Fruit fly (Drosophila melanogaster) whole organism, embryonic: ENCODE results near the gene Polr3F.

ENCODE experiments used
- B-H1 ChIP-seq: fragments of 200-800 bp; sonication (Bioruptor generic); IDR thresholded peaks from 3 replicates; pipeline ENCODE4 v1.3.6; 2022; ENCODE audit warnings: missing biosample characterization, missing genetic modification characterization
- CG1024 ChIP-seq: fragments of 200-800 bp; sonication (Bioruptor generic); IDR thresholded peaks from 2 replicates; pipeline ENCODE4 v1.3.6; 2022; ENCODE audit warnings: missing biosample characterization, missing genetic modification characterization
- CG11247 ChIP-seq: fragments of 200-800 bp; sonication (Bioruptor generic); IDR thresholded peaks from 2 replicates; pipeline ENCODE4 v1.3.6; 2022; ENCODE audit warnings: missing biosample characterization, missing genetic modification characterization
- CG12071 ChIP-seq: fragments of 200-800 bp; sonication (Bioruptor generic); optimal IDR thresholded peaks from 3 replicates; lab custom pipeline; 2018; ENCODE audit warnings: missing biosample characterization, mild to moderate bottlenecking, missing genetic modification characterization
- CG13296 ChIP-seq: fragments of 200-800 bp; sonication (Bioruptor generic); optimal IDR thresholded peaks from 3 replicates; lab custom pipeline; 2018; ENCODE audit warnings: missing biosample characterization, mild to moderate bottlenecking, missing genetic modification characterization
- CG13624 ChIP-seq: fragments of 200-800 bp; sonication (Bioruptor generic); optimal IDR thresholded peaks from 2 replicates; lab custom pipeline; 2016; ENCODE audit warnings: missing biosample characterization, missing genetic modification characterization
- CG18011 ChIP-seq: fragments of 200-800 bp; sonication (Bioruptor generic); optimal IDR thresholded peaks from 2 replicates; lab custom pipeline; 2017; ENCODE audit warnings: missing biosample characterization, missing genetic modification characterization, mild to moderate bottlenecking, moderate library complexity, missing genotype
- CG2120 ChIP-seq: fragments of 200-800 bp; sonication (Bioruptor generic); optimal IDR thresholded peaks from 3 replicates; lab custom pipeline; 2016; ENCODE audit warnings: missing biosample characterization, missing genetic modification characterization
- CG2889 ChIP-seq: fragments of 200-800 bp; sonication (Bioruptor generic); IDR thresholded peaks from 3 replicates; pipeline ENCODE4 v1.3.6; 2022; ENCODE audit warnings: missing biosample characterization, missing genetic modification characterization
- CG30431 ChIP-seq: fragments of 200-800 bp; sonication (Bioruptor generic); optimal IDR thresholded peaks from 2 replicates; lab custom pipeline; 2017; ENCODE audit warnings: missing biosample characterization, missing genetic modification characterization
- CG3065 ChIP-seq: fragments of 200-800 bp; sonication (Bioruptor generic); optimal IDR thresholded peaks from 2 replicates; lab custom pipeline; 2016; ENCODE audit warnings: missing biosample characterization, missing genetic modification characterization
- CG4617 ChIP-seq: fragments of 200-800 bp; sonication (Bioruptor generic); optimal IDR thresholded peaks from 3 replicates; lab custom pipeline; 2016; ENCODE audit warnings: missing biosample characterization, missing genetic modification characterization, borderline replicate concordance
- CG4730 ChIP-seq: fragments of 200-800 bp; sonication (Bioruptor generic); IDR thresholded peaks from 2 replicates; pipeline ENCODE4 v1.3.6; 2022; ENCODE audit warnings: missing biosample characterization, missing genetic modification characterization
- CG6813 ChIP-seq: fragments of 200-800 bp; sonication (Bioruptor generic); optimal IDR thresholded peaks from 2 replicates; lab custom pipeline; 2017; ENCODE audit warnings: missing biosample characterization, missing genetic modification characterization, mild to moderate bottlenecking, moderate library complexity, missing genetic modification reagents
- CG9817 ChIP-seq: fragments of 200-800 bp; sonication (Bioruptor generic); optimal IDR thresholded peaks from 2 replicates; lab custom pipeline; 2018; ENCODE audit warnings: missing biosample characterization, mild to moderate bottlenecking, missing genetic modification characterization, moderate library complexity
- D ChIP-seq, 2 experiments: fragments of 200-800 bp in 1 of 2; fragments of >200 bp in 1 of 2; sonication (Bioruptor generic) in 1 of 2; optimal IDR thresholded peaks; 2 replicates in 1 of 2; 3 replicates in 1 of 2; lab custom pipeline; 2017; ENCODE audit warnings: mild to moderate bottlenecking in 1 of 2, missing biosample characterization in 1 of 2, missing genetic modification characterization in 1 of 2, missing genetic modification reagents in 1 of 2
- D19A ChIP-seq: fragments of 200-800 bp; optimal IDR thresholded peaks from 3 replicates; lab custom pipeline; 2019; ENCODE audit warnings: missing biosample characterization, mild to moderate bottlenecking, missing genetic modification characterization, moderate library complexity
- Dip2 ChIP-seq: fragments of 200-800 bp; sonication (Bioruptor generic); IDR thresholded peaks from 2 replicates; pipeline ENCODE4 v1.3.6; 2022; ENCODE audit warnings: missing biosample characterization, missing genetic modification characterization
- Gug ChIP-seq: fragments of 200-800 bp; sonication (Bioruptor generic); IDR thresholded peaks from 4 replicates; pipeline ENCODE4 v1.3.6; 2022; ENCODE audit warnings: missing biosample characterization, missing genetic modification characterization
- H15 ChIP-seq: fragments of 200-800 bp; sonication (Bioruptor generic); IDR thresholded peaks from 3 replicates; pipeline ENCODE4 v1.3.6; 2022; ENCODE audit warnings: missing biosample characterization, missing genetic modification characterization
- HLH3B ChIP-seq: fragments of 200-800 bp; sonication (Bioruptor generic); IDR thresholded peaks from 2 replicates; pipeline ENCODE4 v1.3.6; 2022; ENCODE audit warnings: missing biosample characterization, missing genetic modification characterization
- Hand ChIP-seq: fragments of 200-800 bp; sonication (Bioruptor generic); optimal IDR thresholded peaks from 2 replicates; lab custom pipeline; 2017; ENCODE audit warnings: mild to moderate bottlenecking, missing biosample characterization, missing genetic modification reagents, missing genetic modification characterization
- Hey ChIP-seq: fragments of 200-800 bp; sonication (Bioruptor generic); optimal IDR thresholded peaks from 3 replicates; lab custom pipeline; 2018; ENCODE audit warnings: missing biosample characterization, mild to moderate bottlenecking, missing genetic modification characterization
- Jarid2 ChIP-seq: fragments of 200-800 bp; sonication (Bioruptor generic); optimal IDR thresholded peaks from 3 replicates; lab custom pipeline; 2017; ENCODE audit warnings: mild to moderate bottlenecking, missing biosample characterization, missing genetic modification reagents, missing genetic modification characterization
- Oaz ChIP-seq: fragments of 200-800 bp; sonication (Bioruptor generic); IDR thresholded peaks from 2 replicates; pipeline ENCODE4 v1.3.6; 2022; ENCODE audit warnings: missing biosample characterization, missing genetic modification characterization
- Oli ChIP-seq: fragments of 200-800 bp; sonication (Bioruptor generic); optimal IDR thresholded peaks from 2 replicates; lab custom pipeline; 2018; ENCODE audit warnings: missing biosample characterization, mild to moderate bottlenecking, missing genetic modification characterization, moderate library complexity
- Opbp ChIP-seq: fragments of 200-800 bp; sonication (Bioruptor generic); IDR thresholded peaks from 3 replicates; pipeline ENCODE4 v1.3.6; 2022; ENCODE audit warnings: missing biosample characterization, missing genetic modification characterization; ENCODE audit not compliant: partially characterized antibody
- Pdp1 ChIP-seq, 2 experiments: fragments of 200-800 bp; sonication (Bioruptor generic); optimal IDR thresholded peaks; 3 replicates each; lab custom pipeline; 2016; ENCODE audit warnings: missing biosample characterization in 2 of 2, missing genetic modification characterization in 2 of 2, mild to moderate bottlenecking in 1 of 2, moderate library complexity in 1 of 2
- Sin3A ChIP-seq: fragments of >200 bp; optimal IDR thresholded peaks from 2 replicates; lab custom pipeline; 2018
- Six4 ChIP-seq: fragments of 200-800 bp; sonication (Bioruptor generic); optimal IDR thresholded peaks from 2 replicates; lab custom pipeline; 2016; ENCODE audit warnings: missing biosample characterization, missing genetic modification characterization
- Ssrp ChIP-seq: fragments of 200-800 bp; sonication (Bioruptor generic); optimal IDR thresholded peaks from 2 replicates; lab custom pipeline; 2018; ENCODE audit warnings: missing biosample characterization, mild to moderate bottlenecking, missing genetic modification characterization, moderate library complexity
- Usf ChIP-seq: fragments of 200-800 bp; sonication (Bioruptor generic); optimal IDR thresholded peaks from 2 replicates; lab custom pipeline; 2017; ENCODE audit warnings: missing genotype, missing biosample characterization, missing genetic modification characterization
- az2 ChIP-seq: fragments of 200-800 bp; sonication (Bioruptor generic); optimal IDR thresholded peaks from 3 replicates; lab custom pipeline; 2016; ENCODE audit warnings: missing biosample characterization, missing genetic modification characterization
- bcd ChIP-seq: fragments of 200-800 bp; sonication (Bioruptor generic); optimal IDR thresholded peaks from 2 replicates; lab custom pipeline; 2017; ENCODE audit warnings: missing biosample characterization, mild to moderate bottlenecking, missing genetic modification characterization
- bsh ChIP-seq, 2 experiments: fragments of 200-800 bp; sonication (Bioruptor generic); optimal IDR thresholded peaks; 2 replicates each; lab custom pipeline; 2017 to 2018; ENCODE audit warnings: mild to moderate bottlenecking in 2 of 2, missing biosample characterization in 2 of 2, missing genetic modification characterization in 2 of 2, moderate library complexity in 1 of 2
- chn ChIP-seq: fragments of 200-800 bp; sonication (Bioruptor generic); optimal IDR thresholded peaks from 2 replicates; lab custom pipeline; 2016; ENCODE audit warnings: missing biosample characterization, missing genetic modification characterization
- crp ChIP-seq, 2 experiments: fragments of 200-800 bp; sonication (Bioruptor generic); optimal IDR thresholded peaks; 2 replicates in 1 of 2; 3 replicates in 1 of 2; lab custom pipeline; 2017; ENCODE audit warnings: missing biosample characterization in 2 of 2, missing genetic modification characterization in 2 of 2, mild to moderate bottlenecking in 1 of 2, moderate library complexity in 1 of 2
- dysf ChIP-seq: fragments of 200-800 bp; sonication (Bioruptor generic); IDR thresholded peaks from 3 replicates; pipeline ENCODE4 v1.3.6; 2022; ENCODE audit warnings: missing biosample characterization, missing genetic modification characterization
- eyg ChIP-seq: fragments of 200-800 bp; sonication (Bioruptor generic); optimal IDR thresholded peaks from 3 replicates; lab custom pipeline; 2016; ENCODE audit warnings: missing biosample characterization, missing genetic modification characterization
- gsb-n ChIP-seq: fragments of 200-800 bp; sonication (Bioruptor generic); optimal IDR thresholded peaks from 3 replicates; lab custom pipeline; 2018; ENCODE audit warnings: missing biosample characterization, mild to moderate bottlenecking, missing genetic modification characterization
- her ChIP-seq: fragments of 200-800 bp; sonication (Bioruptor generic); optimal IDR thresholded peaks from 2 replicates; lab custom pipeline; 2016; ENCODE audit warnings: missing biosample characterization, missing genetic modification characterization
- jing ChIP-seq: fragments of 200-800 bp; sonication (Bioruptor generic); optimal IDR thresholded peaks from 2 replicates; lab custom pipeline; 2018; ENCODE audit warnings: missing biosample characterization, mild to moderate bottlenecking, missing genetic modification characterization
- org-1 ChIP-seq: fragments of 200-800 bp; sonication (Bioruptor generic); optimal IDR thresholded peaks from 2 replicates; lab custom pipeline; 2017; ENCODE audit warnings: missing biosample characterization, missing genetic modification characterization
- slbo ChIP-seq: fragments of 200-800 bp; sonication (Bioruptor generic); IDR thresholded peaks from 2 replicates; pipeline ENCODE4 v1.3.6; 2022; ENCODE audit warnings: missing biosample characterization, missing genetic modification characterization
- sna ChIP-seq: fragments of 200-800 bp; sonication (Bioruptor generic); IDR thresholded peaks from 2 replicates; pipeline ENCODE4 v1.3.6; 2022; ENCODE audit warnings: missing biosample characterization, missing genetic modification characterization; ENCODE audit not compliant: partially characterized antibody
- sr ChIP-seq: fragments of 200-800 bp; sonication (Bioruptor generic); IDR thresholded peaks from 3 replicates; pipeline ENCODE4 v1.3.6; 2022; ENCODE audit warnings: missing biosample characterization, missing genetic modification characterization
- ssp ChIP-seq: fragments of 200-800 bp; sonication (Bioruptor generic); IDR thresholded peaks from 2 replicates; pipeline ENCODE4 v1.3.6; 2022; ENCODE audit warnings: missing biosample characterization, missing genetic modification characterization
- tll ChIP-seq, 2 experiments: fragments of 200-800 bp in 1 of 2; fragments of >200 bp in 1 of 2; sonication (Bioruptor generic) in 1 of 2; optimal IDR thresholded peaks; 2 replicates each; lab custom pipeline; 2017 to 2019; ENCODE audit warnings: missing biosample characterization in 2 of 2, missing genetic modification characterization in 2 of 2, mild to moderate bottlenecking in 1 of 2, moderate library complexity in 1 of 2
- trh ChIP-seq: fragments of 200-800 bp; sonication (Bioruptor generic); optimal IDR thresholded peaks from 2 replicates; lab custom pipeline; 2016; ENCODE audit warnings: missing biosample characterization, missing genetic modification characterization
- wor ChIP-seq: fragments of 200-800 bp; sonication (Bioruptor generic); IDR thresholded peaks from 2 replicates; pipeline ENCODE4 v1.3.6; 2022; ENCODE audit warnings: missing biosample characterization, missing genetic modification characterization

Polr3F gene

DNA sequence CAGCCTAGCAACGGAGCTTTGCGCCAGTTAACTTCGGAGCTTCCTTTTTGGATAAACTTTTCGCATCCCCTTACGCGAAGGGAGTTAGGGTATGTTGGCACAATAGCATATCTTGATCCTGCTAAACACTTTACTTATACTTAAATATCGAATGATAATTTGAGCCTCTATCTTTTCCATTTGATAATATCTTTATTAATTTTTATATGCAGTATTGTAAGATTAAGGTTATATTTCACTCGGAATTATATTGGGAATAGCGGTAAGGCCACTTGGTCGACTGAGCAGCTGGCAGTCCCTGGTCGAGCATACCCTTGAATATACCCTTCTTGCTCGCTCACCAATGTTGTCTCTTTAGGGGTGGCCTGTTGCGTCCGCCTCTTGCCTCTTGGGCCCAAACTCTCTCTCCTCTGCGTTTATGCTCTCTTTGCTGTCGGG, 1.6 kb upstream of the Polr3F start (continued):
- TF ChIP-seq CG9817 (tag; lab: Kevin White, UChicago) (peak; percentile 60), wor (GFP tag; lab: Robert Waterston, UW) (peak; percentile 51), CG2889 (GFP tag; lab: Robert Waterston, UW) (peak; percentile 74), Oli (tag; lab: Kevin White, UChicago) (peak; percentile 61), Jarid2 (GFP tag; lab: Kevin White, UChicago) (peak; percentile 37), CG13296 (GFP tag; lab: Kevin White, UChicago) (peak; percentile 59), CG13624 (GFP tag; lab: Kevin White, UChicago) (peak; percentile 12), CG1024 (peak; percentile 49), slbo (GFP tag; lab: Robert Waterston, UW) (peak; percentile 92), Dip2 (GFP tag; lab: Robert Waterston, UW) (no peak), chn (peak; percentile 32), H15 (GFP tag; lab: Robert Waterston, UW) (peak; percentile 29; the same call in 1 of the 3 replicates), D (optimal IDR thresholded peaks at IDR 0.05; lab: Kevin White, UChicago) (no peak), D (GFP tag; optimal IDR thresholded peaks at IDR 0.05; lab: Kevin White, UChicago) (peak; percentile 41), bcd (GFP tag; lab: Kevin White, UChicago) (peak; percentile 65), crp (GFP tag; optimal IDR thresholded peaks at IDR 0.05; lab: Kevin White, UChicago) (peak in 1 of 2 experiments; percentile 31), CG3065 (no peak), CG18011 (GFP tag; lab: Kevin White, UChicago) (no peak), sr (GFP tag; lab: Robert Waterston, UW) (no peak), eyg (GFP tag; lab: Kevin White, UChicago) (peak; percentile 45), CG12071 (peak; percentile 6), B-H1 (GFP tag; lab: Robert Waterston, UW) (peak; percentile 42; the same call in 2 of the 3 replicates), Opbp (GFP tag; lab: Robert Waterston, UW) (no peak), jing (GFP tag; lab: Kevin White, UChicago) (peak; percentile 25), Usf (no peak), CG4730 (GFP tag; lab: Robert Waterston, UW) (peak; percentile 63), Ssrp (tag; lab: Kevin White, UChicago) (peak; percentile 48), CG11247 (GFP tag; lab: Robert Waterston, UW) (peak; percentile 54; the same call in 1 of the 2 replicates), dysf (GFP tag; lab: Robert Waterston, UW) (peak; percentile 82), bsh (GFP tag; optimal IDR thresholded peaks at IDR 0.05; lab: Kevin White, UChicago) (peak in 1 of 2 experiments; percentile 38), D19A (tag; lab: Kevin White, UChicago) (peak; percentile 75), az2 (GFP tag; lab: Kevin White, UChicago) (peak; percentile 52), tll (GFP tag; optimal IDR thresholded peaks at IDR 0.05; lab: Kevin White, UChicago) (no peak), CG4617 (peak; percentile 8), Gug (GFP tag; lab: Robert Waterston, UW) (peak; percentile 80), Six4 (peak; percentile 37), gsb-n (tag; lab: Kevin White, UChicago) (no peak), her (no peak), Hey (tag; lab: Kevin White, UChicago) (no peak), Pdp1 (GFP tag; optimal IDR thresholded peaks at IDR 0.05; lab: Kevin White, UChicago) (peak in 1 of 2 experiments; percentile 73), CG30431 (GFP tag; lab: Kevin White, UChicago) (no peak), HLH3B (peak; percentile 83), org-1 (peak; percentile 61), Sin3A (lab: Kevin White, UChicago) (no peak), CG6813 (GFP tag; lab: Kevin White, UChicago) (peak; percentile 6), Oaz (GFP tag; lab: Robert Waterston, UW) (0 out of 2 replicates have a peak, but pooled peaks have one; percentile 60), Hand (GFP tag; lab: Kevin White, UChicago) (peak; percentile 29), ssp (GFP tag; lab: Robert Waterston, UW) (no peak), CG2120 (GFP tag; lab: Kevin White, UChicago) (peak; percentile 79), trh (GFP tag; lab: Kevin White, UChicago) (peak; percentile 50), sna (GFP tag; lab: Robert Waterston, UW) (no peak)
